Worm (Caenorhabditis elegans) whole organism, L2 larva: Measurements from ENCODE around the gene ins-15.

Experiments used
- ama-1 ChIP-seq: fragments of 150-350 bp; optimal IDR thresholded peaks from 2 replicates; lab custom pipeline; 2018; ENCODE audit warnings: inconsistent platforms
- elt-1 ChIP-seq: fragments of 150-350 bp; optimal IDR thresholded peaks from 2 replicates; lab custom pipeline; 2014; ENCODE audit warnings: missing biosample characterization, missing genetic modification characterization
- fos-1 ChIP-seq: fragments of 150-350 bp; optimal IDR thresholded peaks from 2 replicates; lab custom pipeline; 2014; ENCODE audit warnings: missing biosample characterization, missing genetic modification characterization
- gmeb-1 ChIP-seq: fragments of 150-350 bp; optimal IDR thresholded peaks from 2 replicates; lab custom pipeline; 2014; ENCODE audit warnings: missing biosample characterization, missing genetic modification characterization
- mdl-1 ChIP-seq, 2 experiments: fragments of 150-350 bp in 1 of 2; sonication (generic microtip) in 1 of 2; optimal IDR thresholded peaks; 2 replicates each; lab custom pipeline; 2017; ENCODE audit warnings: missing biosample characterization in 2 of 2, missing genetic modification characterization in 2 of 2
- nhr-12 ChIP-seq: fragments of 150-350 bp; optimal IDR thresholded peaks from 2 replicates; lab custom pipeline; 2014; ENCODE audit warnings: missing biosample characterization, missing genetic modification characterization
- nhr-25 ChIP-seq: fragments of 150-350 bp; sonication (generic microtip); optimal IDR thresholded peaks from 3 replicates; lab custom pipeline; 2014; ENCODE audit warnings: missing biosample characterization, missing genetic modification characterization
- skn-1 ChIP-seq: sonication (generic microtip); optimal IDR thresholded peaks from 2 replicates; lab custom pipeline; 2017; ENCODE audit warnings: missing biosample characterization, missing genetic modification characterization
- unc-62 ChIP-seq: fragments of 150-350 bp; optimal IDR thresholded peaks from 2 replicates; lab custom pipeline; 2014; ENCODE audit warnings: missing biosample characterization, missing genetic modification reagents, missing genetic modification characterization
- zag-1 ChIP-seq: fragments of 150-350 bp; optimal IDR thresholded peaks from 2 replicates; lab custom pipeline; 2014; ENCODE audit warnings: missing biosample characterization, missing genetic modification characterization
- ztf-11 ChIP-seq: sonication (generic microtip); optimal IDR thresholded peaks from 2 replicates; lab custom pipeline; 2017; ENCODE audit warnings: missing biosample characterization, missing genetic modification characterization
- ztf-4 ChIP-seq: fragments of 150-350 bp; optimal IDR thresholded peaks from 2 replicates; lab custom pipeline; 2014; ENCODE audit warnings: missing biosample characterization, missing genetic modification characterization

- TF ChIP-seq nhr-25 (no peak), ztf-4 (tag; lab: Kevin White, UChicago) (no peak), unc-62 (GFP tag; lab: Kevin White, UChicago) (no peak), fos-1 (no peak), gmeb-1 (tag; lab: Kevin White, UChicago) (no peak), ztf-11 (tag; lab: Kevin White, UChicago) (no peak), mdl-1 (tag; optimal IDR thresholded peaks at IDR 0.05; lab: Kevin White, UChicago) (no peak), zag-1 (tag; lab: Kevin White, UChicago) (no peak), nhr-12 (no peak), skn-1 (no peak), elt-1 (tag; lab: Kevin White, UChicago) (no peak), ama-1 (lab: Kevin White, UChicago) (no peak)
Observed at ce11 chrII:6706552-6707091, 37.9 kb downstream of the ins-15 start.
